Worm (Caenorhabditis elegans) whole organism, L4 larva: Measurements from ENCODE around the gene R10E4.3.

Source experiments
- F26F4.8 ChIP-seq: fragments of 200-800 bp; sonication (Bioruptor generic); conservative IDR thresholded peaks from 2 replicates; pipeline ENCODE4 v1.3.6; 2022; ENCODE audit warnings: missing genetic modification characterization, missing compliant biosample characterization
- F37D6.2 ChIP-seq: sonication (generic microtip); optimal IDR thresholded peaks from 2 replicates; lab custom pipeline; 2016; ENCODE audit warnings: mild to moderate bottlenecking, missing genetic modification characterization, missing compliant biosample characterization
- F49E8.2 ChIP-seq: sonication (generic microtip); optimal IDR thresholded peaks from 2 replicates; lab custom pipeline; 2016; ENCODE audit warnings: missing compliant biosample characterization, mild to moderate bottlenecking, missing genetic modification characterization, borderline replicate concordance
- Y105C5A.15 ChIP-seq: fragments of 200-800 bp; sonication (Bioruptor generic); IDR thresholded peaks from 2 replicates; pipeline ENCODE4 v1.3.6; 2022; ENCODE audit warnings: missing genetic modification characterization, missing compliant biosample characterization
- arid-1 ChIP-seq: fragments of 200-800 bp; sonication (Bioruptor generic); conservative IDR thresholded peaks from 2 replicates; pipeline ENCODE4 v1.3.6; 2022; ENCODE audit warnings: missing genetic modification reagents, missing genetic modification characterization, missing compliant biosample characterization
- attf-4 ChIP-seq: sonication (generic microtip); optimal IDR thresholded peaks from 3 replicates; lab custom pipeline; 2017; ENCODE audit warnings: missing biosample characterization, missing genetic modification characterization
- ceh-20 ChIP-seq: fragments of 200-800 bp; sonication (Bioruptor generic); IDR thresholded peaks from 2 replicates; pipeline ENCODE4 v1.3.6; 2022; ENCODE audit warnings: missing genetic modification reagents, missing genetic modification characterization, missing compliant biosample characterization
- ceh-44 ChIP-seq: fragments of 200-800 bp; sonication (Bioruptor generic); IDR thresholded peaks from 2 replicates; pipeline ENCODE4 v1.3.6; 2022; ENCODE audit warnings: missing genetic modification reagents, missing genetic modification characterization, missing compliant biosample characterization
- ceh-62 ChIP-seq: sonication (generic microtip); optimal IDR thresholded peaks from 2 replicates; lab custom pipeline; 2017; ENCODE audit warnings: missing biosample characterization, missing genetic modification characterization
- ctbp-1 ChIP-seq: fragments of 200-800 bp; sonication (Bioruptor generic); IDR thresholded peaks from 2 replicates; pipeline ENCODE4 v1.3.6; 2022; ENCODE audit warnings: missing genetic modification reagents, missing genetic modification characterization, missing compliant biosample characterization
- daf-8 ChIP-seq: fragments of 200-800 bp; sonication (Bioruptor generic); IDR thresholded peaks from 2 replicates; pipeline ENCODE4 v1.3.6; 2022; ENCODE audit warnings: missing genetic modification characterization, missing compliant biosample characterization
- dpl-1 ChIP-seq: fragments of 150-350 bp; optimal IDR thresholded peaks from 2 replicates; lab custom pipeline; 2014; ENCODE audit warnings: missing biosample characterization, missing genetic modification reagents, missing genetic modification characterization
- dve-1 ChIP-seq: sonication (generic microtip); optimal IDR thresholded peaks from 2 replicates; lab custom pipeline; 2017; ENCODE audit warnings: antibody characterized with exemption, mild to moderate bottlenecking, missing genetic modification characterization, missing compliant biosample characterization; ENCODE audit not compliant: insufficient read depth
- egl-43 ChIP-seq: fragments of 200-800 bp; sonication (Bioruptor generic); IDR thresholded peaks from 2 replicates; pipeline ENCODE4 v1.3.6; 2022; ENCODE audit warnings: missing genetic modification reagents, missing genetic modification characterization, missing compliant biosample characterization
- fkh-10 ChIP-seq: fragments of 150-350 bp; optimal IDR thresholded peaks from 2 replicates; lab custom pipeline; 2014; ENCODE audit warnings: missing biosample characterization, missing genetic modification reagents, missing genetic modification characterization
- gei-8 ChIP-seq: fragments of 200-800 bp; sonication (Bioruptor generic); optimal IDR thresholded peaks from 2 replicates; lab custom pipeline; 2018; ENCODE audit warnings: mild to moderate bottlenecking, missing genetic modification characterization, missing compliant biosample characterization
- jun-1 ChIP-seq: fragments of 150-350 bp; optimal IDR thresholded peaks from 2 replicates; lab custom pipeline; 2014; ENCODE audit warnings: missing biosample characterization, missing genetic modification reagents, missing genetic modification characterization
- lim-7 ChIP-seq: fragments of 200-800 bp; sonication (Bioruptor generic); IDR thresholded peaks from 2 replicates; pipeline ENCODE4 v1.3.6; 2022; ENCODE audit warnings: missing genetic modification characterization, missing compliant biosample characterization
- lin-13 ChIP-seq: fragments of 150-350 bp; optimal IDR thresholded peaks from 2 replicates; lab custom pipeline; 2014; ENCODE audit warnings: missing biosample characterization, missing genetic modification reagents, missing genetic modification characterization
- lin-29 ChIP-seq: fragments of 200-800 bp; sonication (Bioruptor generic); IDR thresholded peaks from 2 replicates; pipeline ENCODE4 v1.3.6; 2022; ENCODE audit warnings: missing genetic modification reagents, missing genetic modification characterization, missing compliant biosample characterization
- lin-38 ChIP-seq: fragments of 200-800 bp; sonication (Bioruptor generic); IDR thresholded peaks from 2 replicates; pipeline ENCODE4 v1.3.6; 2022; ENCODE audit warnings: missing genetic modification reagents, missing genetic modification characterization, missing compliant biosample characterization
- lir-3 ChIP-seq: sonication (generic microtip); optimal IDR thresholded peaks from 2 replicates; lab custom pipeline; 2016; ENCODE audit warnings: mild to moderate bottlenecking, missing genetic modification characterization, missing compliant biosample characterization
- lsy-2 ChIP-seq, 2 experiments: fragments of 150-350 bp in 1 of 2; sonication (generic microtip) in 1 of 2; optimal IDR thresholded peaks; 2 replicates each; lab custom pipeline; 2014 to 2017; ENCODE audit warnings: missing biosample characterization in 2 of 2, missing genetic modification characterization in 2 of 2
- madf-5 ChIP-seq, 2 experiments: fragments of 200-800 bp; sonication (Bioruptor generic); IDR thresholded peaks; 2 replicates each; pipeline ENCODE4 v1.3.6; 2022; ENCODE audit warnings: missing compliant biosample characterization in 2 of 2, missing genetic modification characterization in 2 of 2
- mep-1 ChIP-seq: fragments of 150-350 bp; sonication (generic microtip); optimal IDR thresholded peaks from 3 replicates; lab custom pipeline; 2014; ENCODE audit warnings: missing biosample characterization, missing genetic modification characterization
- mes-2 ChIP-seq: sonication (generic microtip); optimal IDR thresholded peaks from 2 replicates; lab custom pipeline; 2016; ENCODE audit warnings: missing genotype, mild to moderate bottlenecking, missing genetic modification characterization, missing compliant biosample characterization; ENCODE audit not compliant: poor library complexity, severe bottlenecking
- nhr-10 ChIP-seq: fragments of 150-350 bp; optimal IDR thresholded peaks from 2 replicates; lab custom pipeline; 2014; ENCODE audit warnings: missing biosample characterization, missing genetic modification characterization
- nhr-102 ChIP-seq: sonication (generic microtip); optimal IDR thresholded peaks from 2 replicates; lab custom pipeline; 2016; ENCODE audit warnings: mild to moderate bottlenecking, missing genetic modification characterization, moderate library complexity, missing compliant biosample characterization
- nhr-25 ChIP-seq: sonication (generic microtip); optimal IDR thresholded peaks from 2 replicates; lab custom pipeline; 2017; ENCODE audit warnings: missing genetic modification characterization, mild to moderate bottlenecking, missing compliant biosample characterization, antibody characterized with exemption, moderate library complexity, borderline replicate concordance; ENCODE audit not compliant: insufficient read depth
- nhr-28 ChIP-seq: fragments of 150-350 bp; optimal IDR thresholded peaks from 2 replicates; lab custom pipeline; 2014; ENCODE audit warnings: missing biosample characterization, missing genetic modification characterization
- nhr-42 ChIP-seq: fragments of 200-800 bp; sonication (Bioruptor generic); IDR thresholded peaks from 2 replicates; pipeline ENCODE4 v1.3.6; 2022; ENCODE audit warnings: missing genetic modification characterization, missing compliant biosample characterization
- nhr-6 ChIP-seq: fragments of 150-350 bp; optimal IDR thresholded peaks from 2 replicates; lab custom pipeline; 2014; ENCODE audit warnings: missing biosample characterization, missing genetic modification characterization
- rbr-2 ChIP-seq: sonication (generic microtip); optimal IDR thresholded peaks from 2 replicates; lab custom pipeline; 2016; ENCODE audit warnings: missing genotype, missing genetic modification characterization, missing compliant biosample characterization
- skn-1 ChIP-seq: fragments of 150-350 bp; optimal IDR thresholded peaks from 2 replicates; lab custom pipeline; 2014; ENCODE audit warnings: missing biosample characterization, missing genetic modification characterization
- snpc-4 ChIP-seq: fragments of 150-350 bp; optimal IDR thresholded peaks from 2 replicates; lab custom pipeline; 2014; ENCODE audit warnings: missing biosample characterization, missing genetic modification characterization
- spr-1 ChIP-seq: sonication (generic microtip); optimal IDR thresholded peaks from 2 replicates; lab custom pipeline; 2016; ENCODE audit warnings: mild to moderate bottlenecking, missing genetic modification characterization, missing compliant biosample characterization
- unc-130 ChIP-seq: sonication (generic microtip); optimal IDR thresholded peaks from 2 replicates; lab custom pipeline; 2016; ENCODE audit warnings: missing genetic modification reagents, missing genetic modification characterization, missing compliant biosample characterization
- unc-39 ChIP-seq: sonication (generic microtip); optimal IDR thresholded peaks from 2 replicates; lab custom pipeline; 2017; ENCODE audit warnings: missing biosample characterization, missing genetic modification characterization
- unc-62 ChIP-seq, 3 experiments: fragments of 150-350 bp in 1 of 3; sonication (generic microtip); optimal IDR thresholded peaks in 2 of 3; peaks in 1 of 3; 1 replicate in 1 of 3; 2 replicates in 2 of 3; lab custom pipeline; 2014 to 2017; ENCODE audit warnings: missing biosample characterization in 3 of 3, missing genetic modification characterization in 3 of 3, missing genetic modification reagents in 3 of 3, missing genotype in 1 of 3
- vab-7 ChIP-seq: fragments of 200-800 bp; sonication (Bioruptor generic); IDR thresholded peaks from 2 replicates; pipeline ENCODE4 v1.3.6; 2022; ENCODE audit warnings: missing genetic modification reagents, missing genetic modification characterization, missing compliant biosample characterization
- zfp-3 ChIP-seq: fragments of 200-800 bp; sonication (Bioruptor generic); conservative IDR thresholded peaks from 2 replicates; pipeline ENCODE4 v1.3.6; 2022; ENCODE audit warnings: missing genetic modification reagents, missing genetic modification characterization, missing compliant biosample characterization
- zip-11 ChIP-seq: fragments of 200-800 bp; sonication (Bioruptor generic); IDR thresholded peaks from 2 replicates; pipeline ENCODE4 v1.3.6; 2022; ENCODE audit warnings: missing genetic modification characterization, missing compliant biosample characterization
- zip-2 ChIP-seq: fragments of 150-350 bp; optimal IDR thresholded peaks from 2 replicates; lab custom pipeline; 2014; ENCODE audit warnings: missing biosample characterization, missing genetic modification characterization

The R10E4.3 gene

DNA sequence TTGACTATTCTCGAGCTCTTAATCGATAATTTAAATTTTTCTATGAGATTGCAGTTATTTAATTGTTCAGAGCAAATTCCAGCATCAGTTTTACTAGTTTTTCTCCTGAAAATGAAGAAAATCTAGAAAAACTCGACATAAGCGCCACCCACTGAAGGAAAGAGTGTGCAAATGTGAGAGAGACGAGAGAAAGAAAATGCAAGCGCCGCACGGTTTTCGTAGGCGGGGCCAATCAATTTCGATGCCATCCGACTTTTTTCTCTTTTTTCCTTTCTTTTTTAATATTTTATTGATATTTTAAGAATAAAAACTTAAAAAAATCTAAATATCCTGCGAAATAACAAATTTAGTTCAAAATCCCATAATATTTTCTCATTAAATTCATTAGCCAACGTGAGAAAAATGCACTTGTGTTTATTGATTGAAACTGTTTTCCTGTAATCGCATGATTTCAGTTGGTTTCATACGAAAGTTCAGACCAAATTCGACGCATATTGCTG is 45.3 kb upstream of the R10E4.3 start, which contains the start of gene cdk-12 (continued):
- TF ChIP-seq F26F4.8 (GFP tag; lab: Robert Waterston, UW) (no peak), arid-1 (GFP tag; lab: Robert Waterston, UW) (no peak), jun-1 (tag; lab: Kevin White, UChicago) (no peak), ceh-44 (GFP tag; lab: Robert Waterston, UW) (no peak), dve-1 (tag; lab: Kevin White, UChicago) (peak; percentile 49), F49E8.2 (tag; lab: Kevin White, UChicago) (no peak), spr-1 (tag; lab: Kevin White, UChicago) (no peak), nhr-28 (tag; lab: Kevin White, UChicago) (no peak), dpl-1 (peak; percentile 45), unc-62 (GFP tag; optimal IDR thresholded peaks at IDR 0.05 in 1 of 2; lab: Kevin White, UChicago) (peak in 1 of 2 experiments; percentile 41), unc-62 (tag; optimal IDR thresholded peaks at IDR 0.05; lab: Kevin White, UChicago) (no peak), skn-1 (no peak), zfp-3 (no peak), unc-130 (GFP tag; lab: Kevin White, UChicago) (no peak), lin-13 (no peak), rbr-2 (tag; lab: Kevin White, UChicago) (no peak), vab-7 (GFP tag; lab: Robert Waterston, UW) (no peak), ceh-62 (tag; lab: Kevin White, UChicago) (no peak), daf-8 (no peak), F37D6.2 (tag; lab: Kevin White, UChicago) (no peak), lsy-2 (tag; optimal IDR thresholded peaks at IDR 0.05; lab: Kevin White, UChicago) (peak in 1 of 2 experiments; percentile 70), nhr-6 (tag; lab: Kevin White, UChicago) (peak; percentile 15), nhr-42 (no peak), nhr-10 (tag; lab: Kevin White, UChicago) (no peak), mes-2 (tag; lab: Kevin White, UChicago) (peak; percentile 76), lin-29 (GFP tag; lab: Robert Waterston, UW) (no peak), zip-2 (tag; lab: Kevin White, UChicago) (no peak), ctbp-1 (GFP tag; lab: Robert Waterston, UW) (no peak), fkh-10 (GFP tag; lab: Kevin White, UChicago) (no peak), nhr-25 (no peak), madf-5 (GFP tag; IDR thresholded peaks at IDR 0.05; lab: Robert Waterston, UW) (no peak), snpc-4 (tag; lab: Kevin White, UChicago) (no peak), zip-11 (no peak), ceh-20 (GFP tag; lab: Robert Waterston, UW) (no peak), unc-39 (tag; lab: Kevin White, UChicago) (no peak), mep-1 (tag; lab: Kevin White, UChicago) (peak; percentile 42), attf-4 (tag; lab: Kevin White, UChicago) (no peak), lin-38 (GFP tag; lab: Robert Waterston, UW) (0 out of 2 replicates have a peak, but pooled peaks have one; percentile 11), gei-8 (GFP tag; lab: Kevin White, UChicago) (no peak), lim-7 (GFP tag; lab: Robert Waterston, UW) (no peak), nhr-102 (tag; lab: Kevin White, UChicago) (no peak), lir-3 (tag; lab: Kevin White, UChicago) (no peak), egl-43 (no peak), Y105C5A.15 (GFP tag; lab: Robert Waterston, UW) (no peak)
